Worm (Caenorhabditis elegans) whole organism, L1 larva: Measurements from ENCODE around the gene cest-5.1.
A peak's percentile ranks its signal among the peaks of the same experiment; 100 is the strongest.

Source experiments
- C04F5.9 ChIP-seq: sonication (generic microtip); optimal IDR thresholded peaks from 2 replicates; lab custom pipeline; 2016; ENCODE audit warnings: missing genetic modification characterization, missing compliant biosample characterization
- C16A3.4 ChIP-seq: fragments of 150-350 bp; optimal IDR thresholded peaks from 2 replicates; lab custom pipeline; 2014; ENCODE audit warnings: missing biosample characterization, missing genetic modification characterization
- F16B12.6 ChIP-seq: fragments of 150-350 bp; optimal IDR thresholded peaks from 2 replicates; lab custom pipeline; 2014; ENCODE audit warnings: missing biosample characterization, missing genetic modification characterization
- Y116A8C.19 ChIP-seq: sonication (generic microtip); optimal IDR thresholded peaks from 2 replicates; lab custom pipeline; 2016; ENCODE audit warnings: missing compliant biosample characterization, missing genetic modification characterization, borderline replicate concordance
- ceh-63 ChIP-seq: fragments of 200-800 bp; sonication (Bioruptor generic); optimal IDR thresholded peaks from 2 replicates; lab custom pipeline; 2018; ENCODE audit warnings: mild to moderate bottlenecking, missing genetic modification characterization, missing compliant biosample characterization
- ceh-8 ChIP-seq: fragments of 200-800 bp; sonication (Bioruptor generic); optimal IDR thresholded peaks from 2 replicates; lab custom pipeline; 2018; ENCODE audit warnings: mild to moderate bottlenecking, missing genetic modification characterization, moderate library complexity, missing compliant biosample characterization
- ceh-82 ChIP-seq, 3 experiments: fragments of 150-350 bp in 1 of 3; sonication (generic microtip) in 2 of 3; optimal IDR thresholded peaks; 2 replicates each; lab custom pipeline; 2014 to 2017; ENCODE audit warnings: missing biosample characterization in 3 of 3, missing genetic modification characterization in 3 of 3
- ceh-90 ChIP-seq: sonication (generic microtip); optimal IDR thresholded peaks from 2 replicates; lab custom pipeline; 2016; ENCODE audit warnings: missing genetic modification characterization, missing compliant biosample characterization
- ces-1 ChIP-seq: fragments of 150-350 bp; optimal IDR thresholded peaks from 2 replicates; lab custom pipeline; 2014; ENCODE audit warnings: missing biosample characterization, missing genetic modification reagents, missing genetic modification characterization
- dpl-1 ChIP-seq, 3 experiments: fragments of 150-350 bp in 2 of 3; sonication (generic microtip) in 1 of 3; optimal IDR thresholded peaks; 2 replicates each; lab custom pipeline; 2014 to 2017; ENCODE audit warnings: missing biosample characterization in 3 of 3, missing genetic modification characterization in 3 of 3, missing genetic modification reagents in 3 of 3
- efl-1 ChIP-seq, 4 experiments: fragments of 150-350 bp; optimal IDR thresholded peaks in 3 of 4; peaks in 1 of 4; 1 replicate in 1 of 4; 2 replicates in 3 of 4; lab custom pipeline; 2014; ENCODE audit warnings: missing biosample characterization in 2 of 4, missing genetic modification characterization in 2 of 4, missing genetic modification reagents in 2 of 4
- efl-3 ChIP-seq: fragments of 200-800 bp; sonication (Bioruptor generic); optimal IDR thresholded peaks from 2 replicates; lab custom pipeline; 2018; ENCODE audit warnings: mild to moderate bottlenecking, missing genetic modification characterization, missing compliant biosample characterization
- egl-13 ChIP-seq: sonication (generic microtip); optimal IDR thresholded peaks from 2 replicates; lab custom pipeline; 2016; ENCODE audit warnings: missing genotype, missing genetic modification reagents, missing genetic modification characterization, missing compliant biosample characterization
- egl-27 ChIP-seq, 2 experiments: fragments of 150-350 bp in 1 of 2; sonication (generic microtip); optimal IDR thresholded peaks; 3 replicates each; lab custom pipeline; 2017 to 2018; ENCODE audit warnings: missing biosample characterization in 2 of 2, missing genetic modification characterization in 2 of 2, missing genetic modification reagents in 2 of 2
- elt-3 ChIP-seq, 6 experiments: fragments of 150-350 bp in 1 of 6; sonication (generic microtip); optimal IDR thresholded peaks; 2 replicates each; lab custom pipeline; 2017 to 2018; ENCODE audit warnings: missing biosample characterization in 6 of 6, missing genetic modification characterization in 6 of 6, inconsistent platforms in 1 of 6
- ets-5 ChIP-seq: fragments of 200-800 bp; sonication (Bioruptor generic); IDR thresholded peaks from 2 replicates; pipeline ENCODE4 v1.3.6; 2022; ENCODE audit warnings: missing genetic modification characterization, missing compliant biosample characterization
- fkh-10 ChIP-seq: sonication (generic microtip); optimal IDR thresholded peaks from 2 replicates; lab custom pipeline; 2017; ENCODE audit warnings: missing biosample characterization, missing genetic modification reagents, missing genetic modification characterization
- fkh-8 ChIP-seq: sonication (generic microtip); optimal IDR thresholded peaks from 2 replicates; lab custom pipeline; 2016; ENCODE audit warnings: mild to moderate bottlenecking, missing genetic modification characterization, missing compliant biosample characterization
- fos-1 ChIP-seq: fragments of 150-350 bp; optimal IDR thresholded peaks from 2 replicates; lab custom pipeline; 2014; ENCODE audit warnings: missing biosample characterization, missing genetic modification characterization
- hlh-17 ChIP-seq: fragments of 200-800 bp; sonication (Bioruptor generic); optimal IDR thresholded peaks from 2 replicates; lab custom pipeline; 2018; ENCODE audit warnings: missing genetic modification characterization, mild to moderate bottlenecking, missing compliant biosample characterization, moderate library complexity, borderline replicate concordance
- hlh-4 ChIP-seq: sonication (generic microtip); optimal IDR thresholded peaks from 2 replicates; lab custom pipeline; 2016; ENCODE audit warnings: mild to moderate bottlenecking, missing genetic modification characterization, missing compliant biosample characterization
- irx-1 ChIP-seq: sonication (generic microtip); optimal IDR thresholded peaks from 2 replicates; lab custom pipeline; 2016; ENCODE audit warnings: missing genetic modification characterization, missing compliant biosample characterization
- isw-1 ChIP-seq: fragments of 200-800 bp; sonication (Bioruptor generic); IDR thresholded peaks from 2 replicates; pipeline ENCODE4 v1.3.6; 2022; ENCODE audit warnings: missing genetic modification characterization, missing compliant biosample characterization
- jun-1 ChIP-seq: fragments of 150-350 bp; optimal IDR thresholded peaks from 2 replicates; lab custom pipeline; 2014; ENCODE audit warnings: missing biosample characterization, missing genetic modification reagents, missing genetic modification characterization
- lin-14 ChIP-seq: fragments of 200-800 bp; sonication (Bioruptor generic); optimal IDR thresholded peaks from 2 replicates; lab custom pipeline; 2018; ENCODE audit warnings: mild to moderate bottlenecking, missing genetic modification characterization, moderate library complexity, missing compliant biosample characterization
- lin-35 ChIP-seq, 2 experiments: fragments of 150-350 bp; optimal IDR thresholded peaks; 2 replicates each; lab custom pipeline; 2014; ENCODE audit warnings: missing biosample characterization in 2 of 2, missing genetic modification characterization in 2 of 2, missing genetic modification reagents in 2 of 2
- lir-3 ChIP-seq: sonication (generic microtip); optimal IDR thresholded peaks from 2 replicates; lab custom pipeline; 2016; ENCODE audit warnings: mild to moderate bottlenecking, missing genetic modification characterization, moderate library complexity, missing compliant biosample characterization; ENCODE audit not compliant: poor library complexity
- lsy-2 ChIP-seq, 2 experiments: fragments of 150-350 bp; optimal IDR thresholded peaks; 2 replicates each; lab custom pipeline; 2014; ENCODE audit warnings: missing biosample characterization in 2 of 2, missing genetic modification characterization in 2 of 2
- mab-9 ChIP-seq: fragments of 200-800 bp; sonication (Bioruptor generic); IDR thresholded peaks from 2 replicates; pipeline ENCODE4 v1.3.6; 2022; ENCODE audit warnings: missing genetic modification reagents, missing genetic modification characterization, missing compliant biosample characterization
- mdl-1 ChIP-seq, 2 experiments: fragments of 150-350 bp; optimal IDR thresholded peaks; 2 replicates each; lab custom pipeline; 2014 to 2017; ENCODE audit warnings: missing biosample characterization in 2 of 2, missing genetic modification characterization in 2 of 2, inconsistent platforms in 1 of 2
- mep-1 ChIP-seq: fragments of 150-350 bp; optimal IDR thresholded peaks from 2 replicates; lab custom pipeline; 2014; ENCODE audit warnings: missing biosample characterization, missing genetic modification characterization
- nhr-12 ChIP-seq: sonication (generic microtip); optimal IDR thresholded peaks from 2 replicates; lab custom pipeline; 2017; ENCODE audit warnings: missing biosample characterization, missing genetic modification characterization
- nhr-19 ChIP-seq: fragments of 200-800 bp; sonication (Bioruptor generic); conservative IDR thresholded peaks from 2 replicates; pipeline ENCODE4 v1.3.6; 2022; ENCODE audit warnings: missing genetic modification characterization, missing compliant biosample characterization
- nhr-237 ChIP-seq: fragments of 150-350 bp; optimal IDR thresholded peaks from 2 replicates; lab custom pipeline; 2014; ENCODE audit warnings: missing biosample characterization, missing genetic modification characterization
- nhr-28 ChIP-seq: fragments of 150-350 bp; optimal IDR thresholded peaks from 2 replicates; lab custom pipeline; 2014; ENCODE audit warnings: missing biosample characterization, missing genetic modification characterization
- nhr-47 ChIP-seq: sonication (generic microtip); optimal IDR thresholded peaks from 2 replicates; lab custom pipeline; 2016; ENCODE audit warnings: mild to moderate bottlenecking, missing genetic modification characterization, moderate library complexity, missing compliant biosample characterization
- nhr-71 ChIP-seq: sonication (generic microtip); optimal IDR thresholded peaks from 2 replicates; lab custom pipeline; 2016; ENCODE audit warnings: mild to moderate bottlenecking, missing genetic modification characterization, moderate library complexity, missing compliant biosample characterization
- nhr-76 ChIP-seq: sonication (generic microtip); optimal IDR thresholded peaks from 2 replicates; lab custom pipeline; 2017; ENCODE audit warnings: missing biosample characterization, missing genetic modification characterization
- nhr-85 ChIP-seq: sonication (generic microtip); peaks from one replicate; lab custom pipeline; 2016; ENCODE audit warnings: missing genetic modification characterization, inconsistent platforms, missing compliant biosample characterization
- nhr-90 ChIP-seq: sonication (generic microtip); optimal IDR thresholded peaks from 2 replicates; lab custom pipeline; 2016; ENCODE audit warnings: mild to moderate bottlenecking, missing genetic modification characterization, missing compliant biosample characterization; ENCODE audit not compliant: poor library complexity
- pag-3 ChIP-seq: sonication (generic microtip); optimal IDR thresholded peaks from 2 replicates; lab custom pipeline; 2017; ENCODE audit warnings: missing genetic modification characterization, mild to moderate bottlenecking, missing compliant biosample characterization, antibody characterized with exemption, borderline replicate concordance; ENCODE audit not compliant: insufficient read depth
- rnt-1 ChIP-seq: sonication (generic microtip); optimal IDR thresholded peaks from 2 replicates; lab custom pipeline; 2016; ENCODE audit warnings: mild to moderate bottlenecking, missing genetic modification characterization, moderate library complexity, missing compliant biosample characterization
- snpc-4 ChIP-seq: fragments of 150-350 bp; optimal IDR thresholded peaks from 2 replicates; lab custom pipeline; 2014; ENCODE audit warnings: missing biosample characterization, missing genetic modification characterization
- sox-4 ChIP-seq: sonication (generic microtip); optimal IDR thresholded peaks from 2 replicates; lab custom pipeline; 2016; ENCODE audit warnings: missing genetic modification characterization, missing compliant biosample characterization
- swsn-7 ChIP-seq: sonication (generic microtip); optimal IDR thresholded peaks from 2 replicates; lab custom pipeline; 2016; ENCODE audit warnings: missing genetic modification characterization, missing compliant biosample characterization
- unc-130 ChIP-seq: fragments of 150-350 bp; optimal IDR thresholded peaks from 2 replicates; lab custom pipeline; 2017; ENCODE audit warnings: missing biosample characterization, missing genetic modification characterization, inconsistent platforms
- unc-86 ChIP-seq: sonication (generic microtip); optimal IDR thresholded peaks from 2 replicates; lab custom pipeline; 2016; ENCODE audit warnings: missing genetic modification characterization, missing compliant biosample characterization
- unc-98 ChIP-seq: fragments of 200-800 bp; sonication (Bioruptor generic); IDR thresholded peaks from 2 replicates; pipeline ENCODE4 v1.3.6; 2022; ENCODE audit warnings: missing genetic modification characterization, missing compliant biosample characterization
- vab-15 ChIP-seq: sonication (generic microtip); optimal IDR thresholded peaks from 2 replicates; lab custom pipeline; 2017; ENCODE audit warnings: missing genotype, mild to moderate bottlenecking, missing genetic modification characterization, missing compliant biosample characterization
- xbp-1 ChIP-seq: sonication (generic microtip); optimal IDR thresholded peaks from 2 replicates; lab custom pipeline; 2016; ENCODE audit warnings: missing genetic modification characterization, missing compliant biosample characterization
- zag-1 ChIP-seq: fragments of 150-350 bp; optimal IDR thresholded peaks from 2 replicates; lab custom pipeline; 2014; ENCODE audit warnings: missing biosample characterization, missing genetic modification characterization

The cest-5.1 gene

ce11 chrIV:6631704-6632272 lies at the start of gene cest-5.1, which contains the start of gene C01B10.9:
Gene cest-5.1, minus strand, starts transcription at chrIV:6631754.
Gene C01B10.9, plus strand, starts transcription at chrIV:6632222.
- TF ChIP-seq efl-1 (optimal IDR thresholded peaks at IDR 0.05; lab: Kevin White, UChicago) (peak; percentile 64 to 95), efl-1 (GFP tag; optimal IDR thresholded peaks at IDR 0.05 in 1 of 2; lab: Kevin White, UChicago) (peak; percentile 95 to 99), F16B12.6 (no peak), C04F5.9 (tag; lab: Kevin White, UChicago) (peak; percentile 86), rnt-1 (tag; lab: Kevin White, UChicago) (peak; percentile 98), vab-15 (tag; lab: Kevin White, UChicago) (peak; percentile 60), ets-5 (GFP tag; lab: Robert Waterston, UW) (no peak), Y116A8C.19 (tag; lab: Kevin White, UChicago) (peak; percentile 34), nhr-237 (tag; lab: Kevin White, UChicago) (no peak), mdl-1 (tag; optimal IDR thresholded peaks at IDR 0.05; lab: Kevin White, UChicago) (peak in 1 of 2 experiments; percentile 28), snpc-4 (tag; lab: Kevin White, UChicago) (peak; percentile 53), nhr-90 (tag; lab: Kevin White, UChicago) (peak; percentile 91), xbp-1 (tag; lab: Kevin White, UChicago) (peak; percentile 82), unc-98 (GFP tag; lab: Robert Waterston, UW) (peak; percentile 83), swsn-7 (tag; lab: Kevin White, UChicago) (peak; percentile 82), nhr-12 (tag; lab: Kevin White, UChicago) (no peak), zag-1 (no peak), egl-13 (tag; lab: Kevin White, UChicago) (peak; percentile 83), lin-14 (GFP tag; lab: Kevin White, UChicago) (no peak), pag-3 (tag; lab: Kevin White, UChicago) (peak; percentile 12), fos-1 (tag; lab: Kevin White, UChicago) (peak; percentile 29), sox-4 (peak; percentile 86), dpl-1 (GFP tag; optimal IDR thresholded peaks at IDR 0.05; lab: Kevin White, UChicago) (peak; percentile 90 to 95 (median 94)), nhr-28 (tag; lab: Kevin White, UChicago) (no peak), efl-3 (GFP tag; lab: Kevin White, UChicago) (no peak), egl-27 (tag; optimal IDR thresholded peaks at IDR 0.05; lab: Kevin White, UChicago) (no peak), ceh-82 (tag; optimal IDR thresholded peaks at IDR 0.05; lab: Kevin White, UChicago) (peak; percentile 48 to 79 (median 61)), fkh-10 (GFP tag; lab: Kevin White, UChicago) (no peak), nhr-76 (tag; lab: Kevin White, UChicago) (no peak), nhr-71 (tag; lab: Kevin White, UChicago) (peak; percentile 92), ceh-63 (GFP tag; lab: Kevin White, UChicago) (no peak), jun-1 (tag; lab: Kevin White, UChicago) (peak; percentile 52), nhr-19 (peak; percentile 85), elt-3 (tag; optimal IDR thresholded peaks at IDR 0.05; lab: Kevin White, UChicago) (peak in 1 of 6 experiments; percentile 46), nhr-47 (peak; percentile 93), lin-35 (GFP tag; optimal IDR thresholded peaks at IDR 0.05; lab: Kevin White, UChicago) (peak; percentile 96), hlh-4 (tag; lab: Kevin White, UChicago) (peak; percentile 28), mep-1 (no peak), unc-130 (tag; lab: Kevin White, UChicago) (peak; percentile 58), lsy-2 (tag; optimal IDR thresholded peaks at IDR 0.05; lab: Kevin White, UChicago) (peak; percentile 78 to 82), C16A3.4 (tag; lab: Kevin White, UChicago) (peak; percentile 66), ceh-90 (peak; percentile 93), unc-86 (tag; lab: Kevin White, UChicago) (peak; percentile 78), nhr-85 (peak; percentile 92), fkh-8 (tag; lab: Kevin White, UChicago) (peak; percentile 81), lir-3 (tag; lab: Kevin White, UChicago) (peak; percentile 96), ces-1 (GFP tag; lab: Kevin White, UChicago) (no peak), irx-1 (tag; lab: Kevin White, UChicago) (peak; percentile 94), ceh-8 (no peak), isw-1 (GFP tag; lab: Robert Waterston, UW) (peak; percentile 81), hlh-17 (GFP tag; lab: Kevin White, UChicago) (no peak), mab-9 (peak; percentile 67; the same call in 1 of the 2 replicates)
